Fruit fly (Drosophila melanogaster) S2 (cell line): Measurements from ENCODE around the gene CG17376.

Experiments used
- CG8478 ChIP-seq: fragments of >200 bp; optimal IDR thresholded peaks from 2 replicates; lab custom pipeline; 2018
- CTCF ChIP-seq, 2 experiments: fragments of >200 bp; optimal IDR thresholded peaks; 2 replicates each; lab custom pipeline; 2018

DNA sequence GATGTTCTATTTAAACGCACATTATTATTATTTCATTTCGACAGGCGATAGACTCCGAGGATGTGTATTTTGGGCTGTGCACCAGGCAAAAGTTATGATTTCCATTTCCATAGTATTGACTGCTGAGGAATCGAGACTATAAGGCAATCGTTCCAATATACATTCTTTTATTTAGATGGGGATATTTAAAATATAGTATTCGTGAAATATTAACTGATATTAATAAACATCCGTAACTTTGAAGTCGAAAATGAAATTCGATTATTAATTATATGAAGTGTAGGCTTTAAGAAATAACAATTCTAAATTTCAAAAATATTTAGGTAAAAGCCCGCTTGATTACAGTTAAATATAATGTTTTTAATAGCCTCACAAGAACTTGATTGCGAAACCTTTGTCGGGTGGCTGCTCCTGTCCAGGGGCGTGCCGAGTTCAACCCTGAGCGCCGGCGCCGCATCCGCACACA, 29.6 kb upstream of the CG17376 start:
- TF ChIP-seq CG8478 (lab: Kevin White, UChicago) (no peak), CTCF (optimal IDR thresholded peaks at IDR 0.05; lab: Kevin White, UChicago) (no peak)
